Fruit fly (Drosophila melanogaster): ENCODE measurements around the gene Syn.

Syn gene

DNA sequence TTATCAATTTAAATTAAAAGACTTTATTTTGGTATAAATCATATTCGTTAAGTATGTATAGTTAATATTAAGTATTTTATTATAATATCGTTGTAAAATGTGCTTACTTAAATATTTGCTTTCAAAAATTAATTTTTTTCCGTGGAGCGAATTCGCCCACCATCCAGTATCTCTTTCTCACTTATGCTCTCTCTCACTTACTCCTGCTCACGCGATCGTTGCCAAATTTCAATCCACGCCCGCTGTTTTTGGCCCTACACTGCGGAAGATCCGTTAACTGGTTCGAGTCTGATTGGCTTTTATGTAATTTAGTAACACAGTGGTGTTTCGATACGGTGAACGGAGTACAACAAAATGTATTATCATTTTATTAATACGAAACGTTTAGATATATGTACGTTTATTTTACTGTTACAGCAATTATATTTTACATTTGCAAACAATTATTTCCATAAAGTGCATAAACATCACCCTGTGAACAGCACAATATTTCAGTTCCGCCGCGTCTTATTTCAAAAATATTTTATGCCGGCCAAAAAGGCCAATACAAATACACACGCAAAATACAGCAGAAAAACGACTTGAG, 75.2 kb downstream of the Syn start (continued):
- peak; percentile 72 for TF ChIP-seq cwo (GFP tag; optimal IDR thresholded peaks at IDR 0.05)
- peak; percentile 23 for TF ChIP-seq fu2 (GFP tag; optimal IDR thresholded peaks at IDR 0.05)
- TF ChIP-seq nom (GFP tag; optimal IDR thresholded peaks at IDR 0.05), result no peak
- TF ChIP-seq sens (GFP tag), result peak; percentile 82
- no peak for TF ChIP-seq CG7745 (tag; optimal IDR thresholded peaks at IDR 0.05)
- no peak for TF ChIP-seq CG12236 (GFP tag; optimal IDR thresholded peaks at IDR 0.05)
- peak; percentile 4 for TF ChIP-seq schlank (tag; optimal IDR thresholded peaks at IDR 0.05)
- TF ChIP-seq scrt (GFP tag; optimal IDR thresholded peaks at IDR 0.05), result peak; percentile 24
- TF ChIP-seq CG3281 (GFP tag; optimal IDR thresholded peaks at IDR 0.05), result peak; percentile 72
- TF ChIP-seq CG18476 (GFP tag; optimal IDR thresholded peaks at IDR 0.05), result peak; percentile 2
- TF ChIP-seq ash1 (GFP tag; optimal IDR thresholded peaks at IDR 0.05), result no peak
- TF ChIP-seq ind (GFP tag; optimal IDR thresholded peaks at IDR 0.05), result peak; percentile 58
- 0 out of 2 replicates have a peak, but pooled peaks have one; percentile 19 for TF ChIP-seq Dref (GFP tag; IDR thresholded peaks at IDR 0.05)
- peak; percentile 74 for TF ChIP-seq gem (tag; optimal IDR thresholded peaks at IDR 0.05)
- TF ChIP-seq Dad (GFP tag; optimal IDR thresholded peaks at IDR 0.05), result no peak
- 0 out of 2 replicates have a peak, but pooled peaks have one; percentile 36 for TF ChIP-seq Rx (GFP tag; IDR thresholded peaks at IDR 0.05)
- TF ChIP-seq rib (GFP tag; IDR thresholded peaks at IDR 0.05), result peak; percentile 90
- TF ChIP-seq slp2 (GFP tag; optimal IDR thresholded peaks at IDR 0.05), result no peak
- TF ChIP-seq salm (tag; optimal IDR thresholded peaks at IDR 0.05), result no peak
- no peak for TF ChIP-seq Hr39 (optimal IDR thresholded peaks at IDR 0.05)
- TF ChIP-seq ftz-f1 (GFP tag; optimal IDR thresholded peaks at IDR 0.05), result no peak
- peak; percentile 62 for TF ChIP-seq NFAT (GFP tag; IDR thresholded peaks at IDR 0.05)
- peak; percentile 1 for TF ChIP-seq CG15479 (GFP tag; optimal IDR thresholded peaks at IDR 0.05)
- no peak for TF ChIP-seq CG4730 (GFP tag; IDR thresholded peaks at IDR 0.05)
- TF ChIP-seq mld (GFP tag; IDR thresholded peaks at IDR 0.05; ENCODE audit: partially characterized antibody), result no peak
- TF ChIP-seq CG11093 (GFP tag; IDR thresholded peaks at IDR 0.05), result no peak
- TF ChIP-seq chm (GFP tag; IDR thresholded peaks at IDR 0.05), result peak; percentile 41; the same call in 1 of the 2 replicates
- peak; percentile 35 for TF ChIP-seq NK7.1 (GFP tag; optimal IDR thresholded peaks at IDR 0.05)
- TF ChIP-seq dmrt99B (tag; optimal IDR thresholded peaks at IDR 0.05), result peak; percentile 52
- TF ChIP-seq Hr51 (GFP tag; optimal IDR thresholded peaks at IDR 0.05), result peak in 1 of 2 experiments; percentile 61
- TF ChIP-seq CG12219 (GFP tag; optimal IDR thresholded peaks at IDR 0.05), result no peak
- TF ChIP-seq CG1603 (tag; optimal IDR thresholded peaks at IDR 0.05), result peak; percentile 48
- no peak for TF ChIP-seq CG33557 (GFP tag; optimal IDR thresholded peaks at IDR 0.05)
- TF ChIP-seq org-1 (GFP tag; optimal IDR thresholded peaks at IDR 0.05), result no peak
- TF ChIP-seq CG12391 (tag; optimal IDR thresholded peaks at IDR 0.05), result peak; percentile 54
- TF ChIP-seq her (GFP tag; optimal IDR thresholded peaks at IDR 0.05), result no peak
- no peak for TF ChIP-seq Dll (GFP tag; IDR thresholded peaks at IDR 0.05; ENCODE audit: partially characterized antibody)
- TF ChIP-seq CG13424 (tag; optimal IDR thresholded peaks at IDR 0.05), result peak; percentile 34
- no peak for TF ChIP-seq CG7987 (GFP tag; optimal IDR thresholded peaks at IDR 0.05)
- TF ChIP-seq E2f1 (GFP tag; IDR thresholded peaks at IDR 0.05), result no peak; the same call in none of the 2 replicates
- TF ChIP-seq Six4 (GFP tag; optimal IDR thresholded peaks at IDR 0.05), result no peak
- TF ChIP-seq CG10267 (tag; optimal IDR thresholded peaks at IDR 0.05), result peak; percentile 42
- peak; percentile 55 for TF ChIP-seq HmgZ (tag; optimal IDR thresholded peaks at IDR 0.05)
- TF ChIP-seq CG17361 (GFP tag; IDR thresholded peaks at IDR 0.05), result peak; percentile 72
- TF ChIP-seq ato (GFP tag; IDR thresholded peaks at IDR 0.05; ENCODE audit: partially characterized antibody), result no peak
- TF ChIP-seq oc (tag; optimal IDR thresholded peaks at IDR 0.05), result no peak
- TF ChIP-seq trem (tag; optimal IDR thresholded peaks at IDR 0.05), result no peak
- no peak for TF ChIP-seq Fer2 (tag; optimal IDR thresholded peaks at IDR 0.05)
- TF ChIP-seq HHEX (GFP tag; optimal IDR thresholded peaks at IDR 0.05), result peak; percentile 41

Measured in whole organism, embryonic.